Worm (Caenorhabditis elegans): ENCODE data around the gene C48B4.11.

DNA sequence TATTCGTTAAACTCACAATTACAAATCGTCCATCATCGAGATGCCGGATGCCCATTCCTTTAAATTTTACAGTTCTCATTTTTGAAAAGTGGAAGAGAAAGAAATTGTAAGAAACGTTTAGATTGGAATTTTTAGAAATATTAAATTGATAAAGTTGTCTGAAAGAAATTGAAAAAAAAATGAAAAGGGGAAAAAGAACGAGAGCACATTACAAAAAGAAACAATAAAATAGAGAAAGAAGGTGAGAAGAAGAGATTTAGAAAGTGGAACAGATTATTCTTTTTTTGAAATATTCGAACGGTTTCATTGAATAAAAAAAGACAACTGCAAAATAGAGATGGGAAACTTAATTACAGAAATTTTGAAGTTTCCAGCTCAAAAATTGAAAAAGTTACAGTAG, 4.8 kb downstream of the C48B4.11 start, which contains the start of gene C48B4.8:
- TF ChIP-seq snpc-4 (GFP tag; optimal IDR thresholded peaks at IDR 0.05) (no peak), snpc-4 (tag; optimal IDR thresholded peaks at IDR 0.05) (no peak), zim-3 (tag; optimal IDR thresholded peaks at IDR 0.05) (no peak), nfya-2 (GFP tag; IDR thresholded peaks at IDR 0.05) (no peak), him-1 (tag; optimal IDR thresholded peaks at IDR 0.05) (no peak), let-607 (tag; optimal IDR thresholded peaks at IDR 0.05) (no peak), C17E4.6 (GFP tag; IDR thresholded peaks at IDR 0.05) (no peak), Y95B8A.8 (GFP tag; IDR thresholded peaks at IDR 0.05) (no peak), mxl-1 (tag; optimal IDR thresholded peaks at IDR 0.05) (no peak), ets-4 (GFP tag; optimal IDR thresholded peaks at IDR 0.05) (no peak), unc-130 (GFP tag; optimal IDR thresholded peaks at IDR 0.05) (no peak), F37B4.10 (GFP tag; IDR thresholded peaks at IDR 0.05) (no peak), Y53F4B.3 (GFP tag; IDR thresholded peaks at IDR 0.05) (no peak)
